Fruit fly (Drosophila melanogaster): ENCODE measurements around the gene CG3288.
A peak's percentile ranks its signal among the peaks of the same experiment; 100 is the strongest.

DNA sequence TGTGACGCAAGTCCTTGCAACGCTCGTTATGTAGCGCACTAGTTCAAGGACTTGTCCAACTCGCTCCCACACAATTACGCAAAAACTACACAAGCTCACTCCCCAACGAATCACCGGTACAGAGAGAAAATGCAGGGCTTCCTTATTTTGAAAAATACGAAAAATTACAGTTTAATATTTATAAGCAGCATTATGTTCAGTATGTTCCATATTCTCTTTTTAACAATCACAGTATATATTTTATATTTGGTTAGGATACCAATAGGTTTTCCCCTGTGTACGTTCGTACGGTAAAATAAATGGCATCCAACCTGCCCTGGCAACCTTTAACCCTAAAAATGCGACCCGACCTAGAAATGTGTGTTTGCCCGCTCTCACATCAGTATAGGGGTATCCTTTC is 48.0 kb downstream of the CG3288 start:
- no peak for TF ChIP-seq CG1620 (GFP tag; optimal IDR thresholded peaks at IDR 0.05)
- TF ChIP-seq CG12768 (GFP tag; optimal IDR thresholded peaks at IDR 0.05) = no peak
- no peak for TF ChIP-seq toe (GFP tag; optimal IDR thresholded peaks at IDR 0.05)
- TF ChIP-seq CG14711 (tag; optimal IDR thresholded peaks at IDR 0.05) = no peak
- no peak for TF ChIP-seq Clk (GFP tag; optimal IDR thresholded peaks at IDR 0.05)
- TF ChIP-seq kay (GFP tag; ENCODE audit: borderline replicate concordance) = no peak
- TF ChIP-seq cnc (optimal IDR thresholded peaks at IDR 0.05) = no peak
- TF ChIP-seq Crg-1 (GFP tag; optimal IDR thresholded peaks at IDR 0.05) = no peak
- TF ChIP-seq CG7045 (GFP tag; optimal IDR thresholded peaks at IDR 0.05) = peak; percentile 54
- TF ChIP-seq ovo (GFP tag; optimal IDR thresholded peaks at IDR 0.05) = no peak
